Worm (Caenorhabditis elegans) whole organism, L3 larva: ENCODE data around the gene B0222.15.

Source experiments
- R02D3.7 ChIP-seq: fragments of 150-350 bp; optimal IDR thresholded peaks from 2 replicates; lab custom pipeline; 2014; ENCODE audit warnings: missing biosample characterization, missing genetic modification characterization
- ZK546.5 ChIP-seq: sonication (generic microtip); optimal IDR thresholded peaks from 2 replicates; lab custom pipeline; 2017; ENCODE audit warnings: missing biosample characterization, missing genetic modification characterization
- aly-2 ChIP-seq: fragments of 150-350 bp; optimal IDR thresholded peaks from 2 replicates; lab custom pipeline; 2014; ENCODE audit warnings: missing biosample characterization, missing genetic modification characterization
- ama-1 ChIP-seq: fragments of 150-350 bp; optimal IDR thresholded peaks from 2 replicates; lab custom pipeline; 2018
- ceh-82 ChIP-seq: fragments of 150-350 bp; optimal IDR thresholded peaks from 2 replicates; lab custom pipeline; 2014; ENCODE audit warnings: missing biosample characterization, missing genetic modification characterization
- egl-27 ChIP-seq: sonication (generic microtip); optimal IDR thresholded peaks from 4 replicates; lab custom pipeline; 2017; ENCODE audit warnings: missing biosample characterization, missing genetic modification reagents, missing genetic modification characterization
- elt-1 ChIP-seq: fragments of 150-350 bp; optimal IDR thresholded peaks from 2 replicates; lab custom pipeline; 2014; ENCODE audit warnings: missing biosample characterization, missing genetic modification characterization
- elt-3 ChIP-seq, 3 experiments: fragments of 150-350 bp in 1 of 3; sonication (generic microtip) in 2 of 3; optimal IDR thresholded peaks; 2 replicates in 2 of 3; 4 replicates in 1 of 3; lab custom pipeline; 2014 to 2017; ENCODE audit warnings: missing biosample characterization in 3 of 3, missing genetic modification characterization in 3 of 3
- fkh-2 ChIP-seq: fragments of 150-350 bp; optimal IDR thresholded peaks from 2 replicates; lab custom pipeline; 2014; ENCODE audit warnings: missing biosample characterization, missing genetic modification reagents, missing genetic modification characterization
- hmg-11 ChIP-seq: sonication (generic microtip); optimal IDR thresholded peaks from 2 replicates; lab custom pipeline; 2016; ENCODE audit warnings: missing genetic modification characterization, missing compliant biosample characterization
- jun-1 ChIP-seq: fragments of 150-350 bp; optimal IDR thresholded peaks from 2 replicates; lab custom pipeline; 2014; ENCODE audit warnings: missing biosample characterization, missing genetic modification reagents, missing genetic modification characterization
- lin-15B ChIP-seq: fragments of 150-350 bp; optimal IDR thresholded peaks from 2 replicates; lab custom pipeline; 2014; ENCODE audit warnings: missing biosample characterization, missing genetic modification characterization
- lsy-12 ChIP-seq: sonication (generic microtip); optimal IDR thresholded peaks from 2 replicates; lab custom pipeline; 2016; ENCODE audit warnings: mild to moderate bottlenecking, missing genetic modification characterization, missing compliant biosample characterization
- mdl-1 ChIP-seq: fragments of 150-350 bp; optimal IDR thresholded peaks from 2 replicates; lab custom pipeline; 2014; ENCODE audit warnings: missing biosample characterization, missing genetic modification characterization
- mml-1 ChIP-seq: fragments of 150-350 bp; sonication (generic microtip); optimal IDR thresholded peaks from 3 replicates; lab custom pipeline; 2014; ENCODE audit warnings: missing biosample characterization, missing genetic modification characterization
- nfya-1 ChIP-seq: sonication (generic microtip); optimal IDR thresholded peaks from 2 replicates; lab custom pipeline; 2017; ENCODE audit warnings: missing genetic modification characterization, mild to moderate bottlenecking, missing compliant biosample characterization, antibody characterized with exemption, moderate library complexity; ENCODE audit not compliant: insufficient read depth
- nhr-11 ChIP-seq: fragments of 150-350 bp; optimal IDR thresholded peaks from 2 replicates; lab custom pipeline; 2014; ENCODE audit warnings: missing biosample characterization, missing genetic modification characterization
- nhr-23 ChIP-seq: fragments of 150-350 bp; optimal IDR thresholded peaks from 2 replicates; lab custom pipeline; 2014; ENCODE audit warnings: missing biosample characterization, missing genetic modification reagents, missing genetic modification characterization
- nhr-237 ChIP-seq: fragments of 150-350 bp; optimal IDR thresholded peaks from 2 replicates; lab custom pipeline; 2014; ENCODE audit warnings: missing biosample characterization, missing genetic modification characterization
- nhr-25 ChIP-seq: sonication (generic microtip); optimal IDR thresholded peaks from 2 replicates; lab custom pipeline; 2017; ENCODE audit warnings: missing biosample characterization, missing genetic modification characterization
- nhr-28 ChIP-seq: fragments of 150-350 bp; optimal IDR thresholded peaks from 2 replicates; lab custom pipeline; 2014; ENCODE audit warnings: missing biosample characterization, missing genetic modification characterization
- nhr-43 ChIP-seq: sonication (generic microtip); optimal IDR thresholded peaks from 2 replicates; lab custom pipeline; 2016; ENCODE audit warnings: mild to moderate bottlenecking, missing genetic modification characterization, missing compliant biosample characterization; ENCODE audit not compliant: poor library complexity, severe bottlenecking
- nhr-77 ChIP-seq: fragments of 150-350 bp; optimal IDR thresholded peaks from 2 replicates; lab custom pipeline; 2014; ENCODE audit warnings: missing biosample characterization, missing genetic modification characterization
- pha-4 ChIP-seq: fragments of 150-350 bp; optimal IDR thresholded peaks from 2 replicates; lab custom pipeline; 2014; ENCODE audit warnings: missing biosample characterization, missing genetic modification reagents, missing genetic modification characterization
- pqm-1 ChIP-seq: fragments of 150-350 bp; optimal IDR thresholded peaks from 2 replicates; lab custom pipeline; 2017; ENCODE audit warnings: missing biosample characterization, missing genetic modification characterization, inconsistent platforms
- skn-1 ChIP-seq: fragments of 150-350 bp; optimal IDR thresholded peaks from 2 replicates; lab custom pipeline; 2014; ENCODE audit warnings: missing biosample characterization, missing genetic modification characterization
- unc-39 ChIP-seq: sonication (generic microtip); optimal IDR thresholded peaks from 4 replicates; lab custom pipeline; 2017; ENCODE audit warnings: missing biosample characterization, missing genetic modification characterization
- unc-62 ChIP-seq: fragments of 150-350 bp; sonication (generic microtip); optimal IDR thresholded peaks from 4 replicates; lab custom pipeline; 2014; ENCODE audit warnings: missing biosample characterization, missing genetic modification reagents, missing genetic modification characterization
- ztf-11 ChIP-seq: fragments of 150-350 bp; optimal IDR thresholded peaks from 2 replicates; lab custom pipeline; 2014; ENCODE audit warnings: missing biosample characterization, missing genetic modification characterization
- ztf-4 ChIP-seq: fragments of 150-350 bp; optimal IDR thresholded peaks from 2 replicates; lab custom pipeline; 2014; ENCODE audit warnings: missing biosample characterization, missing genetic modification characterization

Gene B0222.15

ce11 chrV:9123186-9123585 lies 33.4 kb downstream of the B0222.15 start, which contains the start of gene F21C10.11:
Gene F21C10.11, plus strand, starts transcription at chrV:9123486.
- peak; percentile 26 for TF ChIP-seq pqm-1 (tag; lab: Kevin White, UChicago)
- no peak for TF ChIP-seq nhr-237

DNA sequence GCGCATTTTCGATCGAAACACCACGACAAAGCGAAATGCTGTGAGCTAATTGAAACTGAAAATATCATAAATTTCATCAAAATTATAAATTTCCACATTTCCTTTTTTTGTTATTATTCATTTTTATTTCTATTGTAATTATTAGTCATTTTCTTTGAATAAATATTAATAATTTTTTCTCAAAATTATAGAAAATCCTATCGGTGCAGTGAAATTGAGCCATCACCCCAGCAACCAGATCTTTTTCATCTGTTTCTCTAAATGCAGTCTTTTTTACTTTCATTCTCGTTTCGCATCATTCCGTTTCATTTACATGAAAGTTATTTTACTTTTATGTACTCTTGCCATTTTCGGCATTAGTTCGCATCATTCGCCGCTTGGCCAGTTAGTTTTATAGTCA lies 34.6 kb downstream of the B0222.15 start, which contains the start of gene F21C10.13:
TSS of gene F21C10.13 (plus strand) at position 301 of the 400 bp plus-strand sequence.
- TF ChIP-seq pqm-1 (tag; lab: Kevin White, UChicago) (no peak), mml-1 (tag; lab: Kevin White, UChicago) (no peak), elt-3 (tag; optimal IDR thresholded peaks at IDR 0.05; lab: Kevin White, UChicago) (no peak), nhr-23 (tag; lab: Kevin White, UChicago) (no peak), ZK546.5 (tag; lab: Kevin White, UChicago) (no peak), nhr-28 (tag; lab: Kevin White, UChicago) (no peak), ztf-4 (no peak), nhr-43 (no peak), R02D3.7 (tag; lab: Kevin White, UChicago) (no peak), nhr-25 (tag; lab: Kevin White, UChicago) (no peak), unc-62 (no peak), nhr-11 (tag; lab: Kevin White, UChicago) (no peak), skn-1 (tag; lab: Kevin White, UChicago) (no peak), unc-39 (no peak), lsy-12 (tag; lab: Kevin White, UChicago) (no peak), ama-1 (lab: Kevin White, UChicago) (no peak)

- TF ChIP-seq jun-1 (no peak), mdl-1 (tag; lab: Kevin White, UChicago) (no peak), elt-1 (tag; lab: Kevin White, UChicago) (no peak), lin-15B (tag; lab: Kevin White, UChicago) (no peak), fkh-2 (no peak), nhr-77 (tag; lab: Kevin White, UChicago) (no peak), ceh-82 (no peak), ztf-11 (tag; lab: Kevin White, UChicago) (no peak), skn-1 (tag; lab: Kevin White, UChicago) (no peak)
These were observed 44.1 kb downstream of the B0222.15 start, which contains the start of gene F21C10.7 for ce11 chrV:9112467-9112866. Gene F21C10.7, plus strand, starts transcription at chrV:9112767.

DNA sequence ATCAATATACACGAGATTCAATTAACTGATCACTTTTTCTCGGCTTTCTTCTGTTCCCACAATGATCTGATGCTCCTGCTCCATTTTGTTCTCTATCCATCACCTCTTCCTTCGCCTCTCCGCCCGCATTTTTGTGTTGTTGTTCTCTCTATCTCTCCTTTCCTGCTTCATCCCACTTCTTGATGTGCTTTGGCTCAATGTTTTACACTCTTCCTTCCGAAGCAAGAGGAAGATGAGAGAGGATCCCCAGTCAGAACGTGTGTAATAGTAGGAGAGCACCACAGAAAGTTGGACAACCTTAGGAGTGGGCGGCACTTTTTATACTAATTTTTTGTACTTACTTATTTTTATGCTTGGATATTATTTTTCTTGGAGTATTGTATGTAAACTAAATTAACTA lies 44.6 kb downstream of the B0222.15 start:
- no peak for TF ChIP-seq nfya-1 (tag; lab: Kevin White, UChicago)
- TF ChIP-seq lin-15B (tag; lab: Kevin White, UChicago) = no peak
- no peak for TF ChIP-seq ceh-82
- TF ChIP-seq nhr-23 (tag; lab: Kevin White, UChicago) = no peak
- no peak for TF ChIP-seq egl-27
- no peak for TF ChIP-seq nhr-25 (tag; lab: Kevin White, UChicago)
- no peak for TF ChIP-seq fkh-2
- TF ChIP-seq hmg-11 (tag; lab: Kevin White, UChicago) = no peak
- no peak for TF ChIP-seq ZK546.5 (tag; lab: Kevin White, UChicago)
- no peak for TF ChIP-seq R02D3.7 (tag; lab: Kevin White, UChicago)
- no peak for TF ChIP-seq aly-2 (tag; lab: Kevin White, UChicago)
- TF ChIP-seq nhr-237 = no peak

- TF ChIP-seq elt-3 (tag; optimal IDR thresholded peaks at IDR 0.05; lab: Kevin White, UChicago) (no peak), pha-4 (tag; lab: Kevin White, UChicago) (peak; percentile 37)
These were observed 47.3 kb downstream of the B0222.15 start, which contains the start of gene pqn-31 for ce11 chrV:9109281-9109680. Gene pqn-31, plus strand, starts transcription at chrV:9109581.

- TF ChIP-seq nhr-25 (tag; lab: Kevin White, UChicago) (no peak), aly-2 (tag; lab: Kevin White, UChicago) (no peak), unc-39 (no peak)
These were observed 48.4 kb downstream of the B0222.15 start, which contains the start of gene F21C10.18 for ce11 chrV:9108219-9108618. Gene F21C10.18, plus strand, starts transcription at chrV:9108519.
